Worm (Caenorhabditis elegans) whole organism, L4/young adult: Measurements from ENCODE around the gene fbxa-30.

Experiments used
- dao-5 ChIP-seq: sonication (generic microtip); optimal IDR thresholded peaks from 2 replicates; lab custom pipeline; 2016; ENCODE audit warnings: missing genotype, missing genetic modification characterization, moderate library complexity, missing compliant biosample characterization
- him-1 ChIP-seq: sonication (generic microtip); optimal IDR thresholded peaks from 2 replicates; lab custom pipeline; 2016; ENCODE audit warnings: missing genotype, missing genetic modification reagents, missing genetic modification characterization, missing compliant biosample characterization

DNA sequence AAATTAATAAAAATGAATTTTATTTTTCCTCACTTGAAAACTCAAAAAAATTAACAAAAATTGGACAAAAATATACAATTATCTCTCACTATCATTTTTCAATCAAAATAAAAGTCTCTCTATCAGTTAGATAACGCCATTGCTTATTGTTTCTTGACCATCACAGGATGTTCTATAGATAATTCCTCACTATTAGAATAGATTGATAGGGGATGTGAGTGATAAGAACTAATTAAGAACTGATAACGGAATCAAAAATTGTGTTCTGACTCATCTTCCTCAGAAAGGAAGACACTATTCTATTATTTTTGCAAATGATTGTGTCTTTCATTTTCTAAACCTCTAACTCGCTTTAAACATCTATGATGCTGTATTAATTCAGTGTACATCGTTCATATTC, 13.7 kb upstream of the fbxa-30 start:
- TF ChIP-seq him-1 (tag; lab: Kevin White, UChicago): no peak
- TF ChIP-seq dao-5 (tag; lab: Kevin White, UChicago): no peak
